Fruit fly (Drosophila melanogaster) whole organism, embryonic: ENCODE data around the gene Or67d.

Experiments used
- C15 ChIP-seq: fragments of 200-800 bp; sonication (Bioruptor generic); IDR thresholded peaks from 3 replicates; pipeline ENCODE4 v1.3.6; 2022; ENCODE audit warnings: missing biosample characterization, missing genetic modification characterization
- CG10321 ChIP-seq: fragments of 200-800 bp; sonication (Bioruptor generic); IDR thresholded peaks from 2 replicates; pipeline ENCODE4 v1.3.6; 2022; ENCODE audit warnings: missing biosample characterization, missing genetic modification characterization
- CG10462 ChIP-seq: fragments of 200-800 bp; sonication (Bioruptor generic); optimal IDR thresholded peaks from 2 replicates; lab custom pipeline; 2016; ENCODE audit warnings: missing biosample characterization, missing genetic modification characterization
- CG10565 ChIP-seq: fragments of 200-800 bp; sonication (Bioruptor generic); optimal IDR thresholded peaks from 3 replicates; lab custom pipeline; 2016; ENCODE audit warnings: missing biosample characterization, mild to moderate bottlenecking, missing genetic modification characterization
- CG11504 ChIP-seq: fragments of 200-800 bp; sonication (Bioruptor generic); optimal IDR thresholded peaks from 3 replicates; lab custom pipeline; 2019; ENCODE audit warnings: missing biosample characterization, mild to moderate bottlenecking, missing genetic modification characterization, moderate library complexity
- CG13424 ChIP-seq: fragments of 200-800 bp; sonication (Bioruptor generic); optimal IDR thresholded peaks from 2 replicates; lab custom pipeline; 2019; ENCODE audit warnings: missing biosample characterization, mild to moderate bottlenecking, missing genetic modification characterization, moderate library complexity
- CG1603 ChIP-seq: fragments of 200-800 bp; sonication (Bioruptor generic); optimal IDR thresholded peaks from 2 replicates; lab custom pipeline; 2019; ENCODE audit warnings: missing biosample characterization, mild to moderate bottlenecking, missing genetic modification characterization, moderate library complexity
- CG16779 ChIP-seq: fragments of 200-800 bp; sonication (Bioruptor generic); IDR thresholded peaks from 2 replicates; pipeline ENCODE4 v1.3.6; 2022; ENCODE audit warnings: missing biosample characterization, missing genetic modification characterization
- CG17361 ChIP-seq: fragments of 200-800 bp; sonication (Bioruptor generic); IDR thresholded peaks from 3 replicates; pipeline ENCODE4 v1.3.6; 2022; ENCODE audit warnings: missing biosample characterization, missing genetic modification characterization
- CG18011 ChIP-seq: fragments of 200-800 bp; sonication (Bioruptor generic); optimal IDR thresholded peaks from 2 replicates; lab custom pipeline; 2017; ENCODE audit warnings: missing biosample characterization, missing genetic modification characterization, mild to moderate bottlenecking, moderate library complexity, missing genotype
- CG31441 ChIP-seq: fragments of 200-800 bp; sonication (Bioruptor generic); IDR thresholded peaks from 2 replicates; pipeline ENCODE4 v1.3.6; 2022; ENCODE audit warnings: missing biosample characterization, missing genetic modification characterization
- CG4404 ChIP-seq: fragments of 200-800 bp; sonication (Bioruptor generic); IDR thresholded peaks from 2 replicates; pipeline ENCODE4 v1.3.6; 2022; ENCODE audit warnings: missing biosample characterization, missing genetic modification characterization
- CG5245 ChIP-seq: fragments of 200-800 bp; sonication (Bioruptor generic); optimal IDR thresholded peaks from 3 replicates; lab custom pipeline; 2016; ENCODE audit warnings: missing biosample characterization, missing genetic modification characterization
- CG6689 ChIP-seq: fragments of 200-800 bp; sonication (Bioruptor generic); IDR thresholded peaks from 2 replicates; pipeline ENCODE4 v1.3.6; 2022; ENCODE audit warnings: missing biosample characterization, missing genetic modification characterization
- Deaf1 ChIP-seq: fragments of 200-800 bp; optimal IDR thresholded peaks from 3 replicates; lab custom pipeline; 2019; ENCODE audit warnings: missing biosample characterization, mild to moderate bottlenecking, missing genetic modification characterization, moderate library complexity
- Drgx ChIP-seq: fragments of 200-800 bp; sonication (Bioruptor generic); IDR thresholded peaks from 2 replicates; pipeline ENCODE4 v1.3.6; 2022; ENCODE audit warnings: missing biosample characterization, missing genetic modification characterization
- Eip74EF ChIP-seq, 2 experiments: fragments of 200-800 bp in 1 of 2; fragments of >200 bp in 1 of 2; sonication (Bioruptor generic) in 1 of 2; optimal IDR thresholded peaks; 2 replicates each; lab custom pipeline; 2017 to 2019; ENCODE audit warnings: missing biosample characterization in 2 of 2, missing genetic modification characterization in 2 of 2, mild to moderate bottlenecking in 1 of 2, moderate library complexity in 1 of 2
- Hsf ChIP-seq: fragments of 200-800 bp; sonication (Bioruptor generic); optimal IDR thresholded peaks from 3 replicates; lab custom pipeline; 2016; ENCODE audit warnings: missing biosample characterization, missing genetic modification characterization
- Lhr ChIP-seq: fragments of 200-800 bp; sonication (Bioruptor generic); optimal IDR thresholded peaks from 3 replicates; lab custom pipeline; 2017; ENCODE audit warnings: mild to moderate bottlenecking, missing biosample characterization, missing genetic modification reagents, missing genetic modification characterization
- Mad ChIP-seq: fragments of 200-800 bp; sonication (Bioruptor generic); optimal IDR thresholded peaks from 2 replicates; lab custom pipeline; 2016; ENCODE audit warnings: missing biosample characterization, missing genetic modification characterization
- Nf-YA ChIP-seq: fragments of 200-800 bp; sonication (Bioruptor generic); IDR thresholded peaks from 2 replicates; pipeline ENCODE4 v1.3.6; 2022; ENCODE audit warnings: missing biosample characterization, missing genetic modification characterization
- Nf-YB ChIP-seq: fragments of 200-800 bp; sonication (Bioruptor generic); optimal IDR thresholded peaks from 3 replicates; lab custom pipeline; 2019; ENCODE audit warnings: missing biosample characterization, mild to moderate bottlenecking, missing genetic modification characterization, moderate library complexity
- Ravus ChIP-seq: fragments of 200-800 bp; sonication (Bioruptor generic); IDR thresholded peaks from 2 replicates; pipeline ENCODE4 v1.3.6; 2022; ENCODE audit warnings: missing biosample characterization, missing genetic modification characterization
- Trl ChIP-seq, 3 experiments: fragments of >200 bp in 2 of 3; fragments of 200-800 bp in 1 of 3; sonication (Bioruptor generic) in 1 of 3; optimal IDR thresholded peaks; 2 replicates in 1 of 3; 3 replicates in 2 of 3; lab custom pipeline; 2016 to 2017; ENCODE audit warnings: missing biosample characterization in 1 of 3, missing genetic modification characterization in 1 of 3
- Xrp1 ChIP-seq: fragments of 200-800 bp; sonication (Bioruptor generic); IDR thresholded peaks from 2 replicates; pipeline ENCODE4 v1.3.6; 2022; ENCODE audit warnings: missing biosample characterization, missing genetic modification characterization
- abd-A ChIP-seq: fragments of 200-800 bp; sonication (Bioruptor generic); optimal IDR thresholded peaks from 3 replicates; lab custom pipeline; 2019; ENCODE audit warnings: missing biosample characterization, mild to moderate bottlenecking, missing genetic modification characterization, moderate library complexity
- ase ChIP-seq: fragments of 200-800 bp; sonication (Bioruptor generic); IDR thresholded peaks from 3 replicates; pipeline ENCODE4 v1.3.6; 2022; ENCODE audit warnings: missing biosample characterization, missing genetic modification characterization
- ash1 ChIP-seq: fragments of 200-800 bp; sonication (Bioruptor generic); optimal IDR thresholded peaks from 2 replicates; lab custom pipeline; 2018; ENCODE audit warnings: missing biosample characterization, mild to moderate bottlenecking, missing genetic modification characterization
- ato ChIP-seq: fragments of 200-800 bp; sonication (Bioruptor generic); IDR thresholded peaks from 2 replicates; pipeline ENCODE4 v1.3.6; 2022; ENCODE audit warnings: missing biosample characterization, missing genetic modification characterization; ENCODE audit not compliant: partially characterized antibody
- bsh ChIP-seq, 2 experiments: fragments of 200-800 bp; sonication (Bioruptor generic); optimal IDR thresholded peaks; 2 replicates each; lab custom pipeline; 2017 to 2018; ENCODE audit warnings: mild to moderate bottlenecking in 2 of 2, missing biosample characterization in 2 of 2, missing genetic modification characterization in 2 of 2, moderate library complexity in 1 of 2
- cg ChIP-seq: fragments of 200-800 bp; sonication (Bioruptor generic); optimal IDR thresholded peaks from 3 replicates; lab custom pipeline; 2019; ENCODE audit warnings: missing biosample characterization, mild to moderate bottlenecking, missing genetic modification characterization, moderate library complexity
- crol ChIP-seq: fragments of 200-800 bp; sonication (Bioruptor generic); IDR thresholded peaks from 2 replicates; pipeline ENCODE4 v1.3.6; 2022; ENCODE audit warnings: missing biosample characterization, missing genetic modification characterization
- danr ChIP-seq: fragments of 200-800 bp; sonication (Bioruptor generic); IDR thresholded peaks from 2 replicates; pipeline ENCODE4 v1.3.6; 2022; ENCODE audit warnings: missing biosample characterization, missing genetic modification characterization
- fd64A ChIP-seq: fragments of 200-800 bp; sonication (Bioruptor generic); optimal IDR thresholded peaks from 3 replicates; lab custom pipeline; 2018; ENCODE audit warnings: missing biosample characterization, mild to moderate bottlenecking, missing genetic modification characterization
- gem ChIP-seq: fragments of 200-800 bp; sonication (Bioruptor generic); optimal IDR thresholded peaks from 2 replicates; lab custom pipeline; 2019; ENCODE audit warnings: missing biosample characterization, mild to moderate bottlenecking, missing genetic modification characterization, moderate library complexity
- hkb ChIP-seq, 2 experiments: fragments of 200-800 bp in 1 of 2; fragments of >200 bp in 1 of 2; sonication (Bioruptor generic) in 1 of 2; IDR thresholded peaks in 1 of 2; optimal IDR thresholded peaks in 1 of 2; 2 replicates each; pipeline versions ENCODE4 v1.3.6 to Lab custom; 2017 to 2022; ENCODE audit warnings: missing biosample characterization in 1 of 2, missing genetic modification characterization in 1 of 2
- ind ChIP-seq: fragments of 200-800 bp; sonication (Bioruptor generic); optimal IDR thresholded peaks from 3 replicates; lab custom pipeline; 2016; ENCODE audit warnings: missing biosample characterization, missing genetic modification characterization
- jing ChIP-seq: fragments of 200-800 bp; sonication (Bioruptor generic); optimal IDR thresholded peaks from 2 replicates; lab custom pipeline; 2018; ENCODE audit warnings: missing biosample characterization, mild to moderate bottlenecking, missing genetic modification characterization
- lbe ChIP-seq: fragments of 200-800 bp; sonication (Bioruptor generic); optimal IDR thresholded peaks from 2 replicates; lab custom pipeline; 2016; ENCODE audit warnings: missing biosample characterization, mild to moderate bottlenecking, missing genetic modification characterization
- luna ChIP-seq: fragments of 200-800 bp; sonication (Bioruptor generic); optimal IDR thresholded peaks from 2 replicates; lab custom pipeline; 2016; ENCODE audit warnings: missing biosample characterization, missing genetic modification characterization
- pho ChIP-seq: fragments of 200-800 bp; sonication (Bioruptor generic); optimal IDR thresholded peaks from 2 replicates; lab custom pipeline; 2016; ENCODE audit warnings: missing biosample characterization, missing genetic modification characterization
- salm ChIP-seq: fragments of 200-800 bp; sonication (Bioruptor generic); optimal IDR thresholded peaks from 2 replicates; lab custom pipeline; 2018; ENCODE audit warnings: missing biosample characterization, mild to moderate bottlenecking, missing genetic modification characterization
- seq ChIP-seq: fragments of 200-800 bp; sonication (Bioruptor generic); IDR thresholded peaks from 2 replicates; pipeline ENCODE4 v1.3.6; 2022; ENCODE audit warnings: missing biosample characterization, missing genetic modification characterization
- slbo ChIP-seq: fragments of 200-800 bp; sonication (Bioruptor generic); IDR thresholded peaks from 2 replicates; pipeline ENCODE4 v1.3.6; 2022; ENCODE audit warnings: missing biosample characterization, missing genetic modification characterization
- sqz ChIP-seq: fragments of 200-800 bp; sonication (Bioruptor generic); optimal IDR thresholded peaks from 3 replicates; lab custom pipeline; 2018; ENCODE audit warnings: missing biosample characterization, mild to moderate bottlenecking, missing genetic modification characterization
- tap ChIP-seq: fragments of 200-800 bp; optimal IDR thresholded peaks from 3 replicates; lab custom pipeline; 2019; ENCODE audit warnings: missing biosample characterization, mild to moderate bottlenecking, missing genetic modification characterization, moderate library complexity
- unc-4 ChIP-seq: fragments of 200-800 bp; sonication (Bioruptor generic); IDR thresholded peaks from 2 replicates; pipeline ENCODE4 v1.3.6; 2022; ENCODE audit warnings: missing biosample characterization, missing genetic modification characterization; ENCODE audit not compliant: partially characterized antibody
- unpg ChIP-seq: fragments of 200-800 bp; sonication (Bioruptor generic); optimal IDR thresholded peaks from 3 replicates; lab custom pipeline; 2018; ENCODE audit warnings: missing biosample characterization, mild to moderate bottlenecking, missing genetic modification characterization, moderate library complexity
- z ChIP-seq: fragments of 200-800 bp; sonication (Bioruptor generic); IDR thresholded peaks from 3 replicates; pipeline ENCODE4 v1.3.6; 2022; ENCODE audit warnings: missing biosample characterization, missing genetic modification characterization
- zfh2 ChIP-seq: fragments of 200-800 bp; sonication (Bioruptor generic); optimal IDR thresholded peaks from 2 replicates; lab custom pipeline; 2016; ENCODE audit warnings: missing biosample characterization, missing genetic modification characterization

Gene Or67d

DNA sequence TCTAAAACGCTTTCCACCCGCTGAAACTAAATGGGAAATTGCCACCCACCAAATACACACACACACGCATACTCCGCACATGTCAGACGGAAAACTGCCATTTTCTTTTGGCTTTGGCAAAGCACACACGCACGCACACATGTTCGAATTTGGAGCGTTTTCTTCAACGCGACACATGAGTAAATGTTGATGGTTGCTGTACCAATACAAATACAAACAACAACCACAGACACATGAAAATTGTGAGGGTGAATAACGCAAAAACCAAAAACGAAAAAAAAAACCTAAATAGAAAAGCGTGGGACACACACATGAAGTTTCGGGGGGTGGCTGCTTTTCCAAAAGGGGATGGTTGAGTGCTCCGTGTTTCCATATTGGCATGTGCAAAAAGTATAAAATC is 36.5 kb downstream of the Or67d start (continued):
- no peak for TF ChIP-seq Ravus
- TF ChIP-seq luna (GFP tag; lab: Kevin White, UChicago), result no peak
- TF ChIP-seq cg (GFP tag; lab: Kevin White, UChicago), result peak; percentile 69
- TF ChIP-seq CG10565, result no peak
- TF ChIP-seq CG1603 (tag; lab: Kevin White, UChicago), result no peak
- TF ChIP-seq sqz (GFP tag; lab: Kevin White, UChicago), result peak; percentile 71
- TF ChIP-seq seq (GFP tag; lab: Robert Waterston, UW), result peak; percentile 63
- TF ChIP-seq abd-A (tag; lab: Kevin White, UChicago), result peak; percentile 41
- no peak for TF ChIP-seq Lhr (GFP tag; lab: Kevin White, UChicago)
- no peak for TF ChIP-seq ash1 (GFP tag; lab: Kevin White, UChicago)
- TF ChIP-seq CG17361, result no peak
- TF ChIP-seq jing (GFP tag; lab: Kevin White, UChicago), result no peak
- no peak for TF ChIP-seq C15
- peak; percentile 17 for TF ChIP-seq tap (tag; lab: Kevin White, UChicago)
- TF ChIP-seq z (GFP tag; lab: Robert Waterston, UW), result peak; percentile 55; the same call in 1 of the 3 replicates
- TF ChIP-seq Xrp1 (GFP tag; lab: Robert Waterston, UW), result no peak
- TF ChIP-seq salm (tag; lab: Kevin White, UChicago), result no peak
- peak; percentile 65 for TF ChIP-seq Nf-YB (GFP tag; lab: Kevin White, UChicago)

DNA sequence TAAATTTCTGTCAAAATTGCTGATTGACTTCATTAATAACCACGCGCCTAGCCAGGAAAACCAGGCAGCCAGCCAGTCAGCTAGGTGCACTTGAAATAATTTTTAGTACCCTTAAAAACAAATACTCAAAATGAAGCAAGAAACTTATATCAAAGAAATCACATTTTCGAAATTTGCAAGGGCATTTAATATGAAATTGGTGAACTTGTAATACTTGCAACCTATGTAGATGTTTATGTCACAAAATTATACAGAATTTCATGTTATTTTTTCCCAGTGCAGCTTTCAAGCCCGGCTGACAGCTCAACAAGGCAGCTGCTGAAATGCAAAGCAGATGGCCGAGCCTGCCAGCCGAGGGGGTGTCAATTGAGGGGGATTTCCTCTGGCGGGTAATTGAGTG is 41.9 kb downstream of the Or67d start:
- no peak for TF ChIP-seq Eip74EF (GFP tag; optimal IDR thresholded peaks at IDR 0.05; lab: Kevin White, UChicago)
- TF ChIP-seq slbo, result no peak
- TF ChIP-seq CG6689 (GFP tag; lab: Robert Waterston, UW), result 0 out of 2 replicates have a peak, but pooled peaks have one; percentile 16
- TF ChIP-seq CG31441 (GFP tag; lab: Robert Waterston, UW), result no peak
- no peak for TF ChIP-seq hkb (optimal IDR thresholded peaks at IDR 0.05; lab: Kevin White, UChicago)
- no peak for TF ChIP-seq hkb (GFP tag; IDR thresholded peaks at IDR 0.05; lab: Robert Waterston, UW)
- TF ChIP-seq CG18011, result no peak
- no peak for TF ChIP-seq fd64A (GFP tag; lab: Kevin White, UChicago)
- peak; percentile 9 for TF ChIP-seq gem (tag; lab: Kevin White, UChicago)
- no peak for TF ChIP-seq danr
- no peak for TF ChIP-seq ase (GFP tag; lab: Robert Waterston, UW)
- no peak for TF ChIP-seq zfh2
- no peak for TF ChIP-seq ind
- no peak for TF ChIP-seq Trl (optimal IDR thresholded peaks at IDR 0.05; lab: Kevin White, UChicago)
- TF ChIP-seq Trl (GFP tag; optimal IDR thresholded peaks at IDR 0.05; lab: Kevin White, UChicago), result no peak
- peak; percentile 10 for TF ChIP-seq CG11504 (tag; lab: Kevin White, UChicago)
- no peak for TF ChIP-seq Hsf (GFP tag; lab: Kevin White, UChicago)
- TF ChIP-seq Deaf1 (tag; lab: Kevin White, UChicago), result no peak
- no peak for TF ChIP-seq lbe (GFP tag; lab: Kevin White, UChicago)
- no peak for TF ChIP-seq unc-4
- no peak for TF ChIP-seq CG4404
- no peak for TF ChIP-seq ato (GFP tag; lab: Robert Waterston, UW)
- no peak for TF ChIP-seq CG13424 (tag; lab: Kevin White, UChicago)
- no peak for TF ChIP-seq Mad (GFP tag; lab: Kevin White, UChicago)
- TF ChIP-seq CG5245 (GFP tag; lab: Kevin White, UChicago), result no peak
- TF ChIP-seq CG10462, result no peak
- no peak for TF ChIP-seq pho
- TF ChIP-seq crol, result no peak
- TF ChIP-seq bsh (GFP tag; optimal IDR thresholded peaks at IDR 0.05; lab: Kevin White, UChicago), result peak in 1 of 2 experiments; percentile 12
- TF ChIP-seq CG16779 (GFP tag; lab: Robert Waterston, UW), result no peak
- no peak for TF ChIP-seq CG10321 (GFP tag; lab: Robert Waterston, UW)
- no peak for TF ChIP-seq unpg
- peak; percentile 85 for TF ChIP-seq Drgx
- TF ChIP-seq Nf-YA (GFP tag; lab: Robert Waterston, UW), result no peak
